Fruit fly (Drosophila melanogaster) whole organism, embryonic: ENCODE data around the gene CG8541.

Source experiments
- B-H1 ChIP-seq: fragments of 200-800 bp; sonication (Bioruptor generic); IDR thresholded peaks from 3 replicates; pipeline ENCODE4 v1.3.6; 2022; ENCODE audit warnings: missing biosample characterization, missing genetic modification characterization
- Blimp-1 ChIP-seq: fragments of 200-800 bp; sonication (Bioruptor generic); optimal IDR thresholded peaks from 3 replicates; lab custom pipeline; 2018; ENCODE audit warnings: missing biosample characterization, missing genetic modification characterization, mild to moderate bottlenecking, moderate library complexity, missing genetic modification reagents
- CG1024 ChIP-seq: fragments of 200-800 bp; sonication (Bioruptor generic); IDR thresholded peaks from 2 replicates; pipeline ENCODE4 v1.3.6; 2022; ENCODE audit warnings: missing biosample characterization, missing genetic modification characterization
- CG12391 ChIP-seq: fragments of 200-800 bp; sonication (Bioruptor generic); optimal IDR thresholded peaks from 3 replicates; lab custom pipeline; 2018; ENCODE audit warnings: missing biosample characterization, mild to moderate bottlenecking, missing genetic modification characterization, moderate library complexity
- CG14441 ChIP-seq: fragments of 200-800 bp; sonication (Bioruptor generic); IDR thresholded peaks from 2 replicates; pipeline ENCODE4 v1.3.6; 2022; ENCODE audit warnings: missing biosample characterization, missing genetic modification characterization
- CG1529 ChIP-seq: fragments of 200-800 bp; sonication (Bioruptor generic); optimal IDR thresholded peaks from 3 replicates; lab custom pipeline; 2018; ENCODE audit warnings: missing biosample characterization, missing genetic modification characterization
- CG16863 ChIP-seq: fragments of 200-800 bp; sonication (Bioruptor generic); optimal IDR thresholded peaks from 3 replicates; lab custom pipeline; 2016; ENCODE audit warnings: missing biosample characterization, missing genetic modification characterization
- CG17829 ChIP-seq: fragments of 200-800 bp; optimal IDR thresholded peaks from 2 replicates; lab custom pipeline; 2019; ENCODE audit warnings: missing biosample characterization, mild to moderate bottlenecking, missing genetic modification characterization, moderate library complexity
- CG18262 ChIP-seq: fragments of 200-800 bp; optimal IDR thresholded peaks from 3 replicates; lab custom pipeline; 2019; ENCODE audit warnings: missing biosample characterization, mild to moderate bottlenecking, missing genetic modification characterization, moderate library complexity
- CG2889 ChIP-seq: fragments of 200-800 bp; sonication (Bioruptor generic); IDR thresholded peaks from 3 replicates; pipeline ENCODE4 v1.3.6; 2022; ENCODE audit warnings: missing biosample characterization, missing genetic modification characterization
- CG30403 ChIP-seq: fragments of 200-800 bp; sonication (Bioruptor generic); optimal IDR thresholded peaks from 3 replicates; lab custom pipeline; 2016; ENCODE audit warnings: missing biosample characterization, missing genetic modification characterization
- CG32767 ChIP-seq: fragments of 200-800 bp; sonication (Bioruptor generic); IDR thresholded peaks from 2 replicates; pipeline ENCODE4 v1.3.6; 2022; ENCODE audit warnings: missing biosample characterization, missing genetic modification characterization
- CG3847 ChIP-seq: fragments of 200-800 bp; sonication (Bioruptor generic); IDR thresholded peaks from 2 replicates; pipeline ENCODE4 v1.3.6; 2022; ENCODE audit warnings: missing biosample characterization, missing genetic modification characterization
- CG4730 ChIP-seq: fragments of 200-800 bp; sonication (Bioruptor generic); IDR thresholded peaks from 2 replicates; pipeline ENCODE4 v1.3.6; 2022; ENCODE audit warnings: missing biosample characterization, missing genetic modification characterization
- CG5953 ChIP-seq: fragments of 200-800 bp; sonication (Bioruptor generic); IDR thresholded peaks from 2 replicates; pipeline ENCODE4 v1.3.6; 2022; ENCODE audit warnings: missing biosample characterization, missing genetic modification characterization
- CG8924 ChIP-seq: fragments of 200-800 bp; optimal IDR thresholded peaks from 3 replicates; lab custom pipeline; 2019; ENCODE audit warnings: missing biosample characterization, mild to moderate bottlenecking, missing genetic modification characterization, moderate library complexity
- Chrac-16 ChIP-seq: fragments of 200-800 bp; sonication (Bioruptor generic); optimal IDR thresholded peaks from 3 replicates; lab custom pipeline; 2016; ENCODE audit warnings: missing biosample characterization, missing genetic modification characterization
- E2f1 ChIP-seq: fragments of 200-800 bp; sonication (Bioruptor generic); IDR thresholded peaks from 2 replicates; pipeline ENCODE4 v1.3.6; 2022; ENCODE audit warnings: missing biosample characterization, missing genetic modification characterization
- E2f2 ChIP-seq: fragments of 200-800 bp; sonication (Bioruptor generic); IDR thresholded peaks from 2 replicates; pipeline ENCODE4 v1.3.6; 2022; ENCODE audit warnings: missing biosample characterization, missing genetic modification characterization
- Hr78 ChIP-seq, 2 experiments: fragments of 200-800 bp in 1 of 2; fragments of >200 bp in 1 of 2; sonication (Bioruptor generic) in 1 of 2; optimal IDR thresholded peaks; 2 replicates each; lab custom pipeline; 2017 to 2019; ENCODE audit warnings: missing biosample characterization in 2 of 2, missing genetic modification characterization in 2 of 2, mild to moderate bottlenecking in 1 of 2, moderate library complexity in 1 of 2
- Rx ChIP-seq: fragments of 200-800 bp; sonication (Bioruptor generic); IDR thresholded peaks from 2 replicates; pipeline ENCODE4 v1.3.6; 2022; ENCODE audit warnings: missing biosample characterization, missing genetic modification characterization
- Sin3A ChIP-seq: fragments of >200 bp; optimal IDR thresholded peaks from 2 replicates; lab custom pipeline; 2018
- Ssrp ChIP-seq: fragments of 200-800 bp; sonication (Bioruptor generic); optimal IDR thresholded peaks from 2 replicates; lab custom pipeline; 2018; ENCODE audit warnings: missing biosample characterization, mild to moderate bottlenecking, missing genetic modification characterization, moderate library complexity
- Stat92E ChIP-seq, 3 experiments: fragments of >200 bp in 2 of 3; fragments of 200-800 bp in 1 of 3; sonication (Bioruptor generic) in 1 of 3; optimal IDR thresholded peaks; 2 replicates each; lab custom pipeline; 2017 to 2019; ENCODE audit warnings: missing biosample characterization in 3 of 3, missing genetic modification characterization in 3 of 3, mild to moderate bottlenecking in 1 of 3, moderate library complexity in 1 of 3
- bcd ChIP-seq: fragments of 200-800 bp; sonication (Bioruptor generic); optimal IDR thresholded peaks from 2 replicates; lab custom pipeline; 2017; ENCODE audit warnings: missing biosample characterization, mild to moderate bottlenecking, missing genetic modification characterization
- bsh ChIP-seq, 2 experiments: fragments of 200-800 bp; sonication (Bioruptor generic); optimal IDR thresholded peaks; 2 replicates each; lab custom pipeline; 2017 to 2018; ENCODE audit warnings: mild to moderate bottlenecking in 2 of 2, missing biosample characterization in 2 of 2, missing genetic modification characterization in 2 of 2, moderate library complexity in 1 of 2
- emc ChIP-seq: fragments of 200-800 bp; sonication (Bioruptor generic); optimal IDR thresholded peaks from 2 replicates; lab custom pipeline; 2016; ENCODE audit warnings: missing biosample characterization, missing genetic modification characterization
- gcm ChIP-seq: fragments of 200-800 bp; sonication (Bioruptor generic); optimal IDR thresholded peaks from 2 replicates; lab custom pipeline; 2019; ENCODE audit warnings: missing biosample characterization, mild to moderate bottlenecking, missing genetic modification characterization, moderate library complexity
- grau ChIP-seq: fragments of 200-800 bp; optimal IDR thresholded peaks from 3 replicates; lab custom pipeline; 2019; ENCODE audit warnings: missing biosample characterization, mild to moderate bottlenecking, missing genetic modification characterization, moderate library complexity
- gsb-n ChIP-seq: fragments of 200-800 bp; sonication (Bioruptor generic); optimal IDR thresholded peaks from 3 replicates; lab custom pipeline; 2018; ENCODE audit warnings: missing biosample characterization, mild to moderate bottlenecking, missing genetic modification characterization
- gt ChIP-seq: fragments of 200-800 bp; sonication (Bioruptor generic); IDR thresholded peaks from 2 replicates; pipeline ENCODE4 v1.3.6; 2022; ENCODE audit warnings: missing biosample characterization, missing genetic modification characterization
- lmd ChIP-seq: fragments of 200-800 bp; sonication (Bioruptor generic); IDR thresholded peaks from 2 replicates; pipeline ENCODE4 v1.3.6; 2022; ENCODE audit warnings: missing biosample characterization, missing genetic modification characterization
- lola ChIP-seq, 3 experiments: fragments of >200 bp in 2 of 3; fragments of 200-800 bp in 1 of 3; sonication (Bioruptor generic) in 1 of 3; optimal IDR thresholded peaks; 2 replicates each; lab custom pipeline; 2017 to 2019; ENCODE audit warnings: missing biosample characterization in 3 of 3, missing genetic modification characterization in 3 of 3, mild to moderate bottlenecking in 1 of 3, moderate library complexity in 1 of 3
- luna ChIP-seq: fragments of 200-800 bp; sonication (Bioruptor generic); optimal IDR thresholded peaks from 2 replicates; lab custom pipeline; 2016; ENCODE audit warnings: missing biosample characterization, missing genetic modification characterization
- pzg ChIP-seq: fragments of 200-800 bp; sonication (Bioruptor generic); optimal IDR thresholded peaks from 3 replicates; lab custom pipeline; 2018; ENCODE audit warnings: missing biosample characterization, mild to moderate bottlenecking, missing genetic modification characterization, moderate library complexity
- row ChIP-seq: fragments of 200-800 bp; sonication (Bioruptor generic); IDR thresholded peaks from 3 replicates; pipeline ENCODE4 v1.3.6; 2022; ENCODE audit warnings: missing biosample characterization, missing genetic modification characterization
- vvl ChIP-seq: fragments of 200-800 bp; sonication (Bioruptor generic); IDR thresholded peaks from 2 replicates; pipeline ENCODE4 v1.3.6; 2022; ENCODE audit warnings: missing biosample characterization, missing genetic modification characterization
- zen ChIP-seq: fragments of 200-800 bp; sonication (Bioruptor generic); optimal IDR thresholded peaks from 3 replicates; lab custom pipeline; 2018; ENCODE audit warnings: missing biosample characterization, mild to moderate bottlenecking, missing genetic modification characterization, moderate library complexity
- zfh1 ChIP-seq: fragments of 200-800 bp; sonication (Bioruptor generic); IDR thresholded peaks from 3 replicates; pipeline ENCODE4 v1.3.6; 2022; ENCODE audit warnings: missing biosample characterization, missing genetic modification characterization

CG8541 gene

DNA sequence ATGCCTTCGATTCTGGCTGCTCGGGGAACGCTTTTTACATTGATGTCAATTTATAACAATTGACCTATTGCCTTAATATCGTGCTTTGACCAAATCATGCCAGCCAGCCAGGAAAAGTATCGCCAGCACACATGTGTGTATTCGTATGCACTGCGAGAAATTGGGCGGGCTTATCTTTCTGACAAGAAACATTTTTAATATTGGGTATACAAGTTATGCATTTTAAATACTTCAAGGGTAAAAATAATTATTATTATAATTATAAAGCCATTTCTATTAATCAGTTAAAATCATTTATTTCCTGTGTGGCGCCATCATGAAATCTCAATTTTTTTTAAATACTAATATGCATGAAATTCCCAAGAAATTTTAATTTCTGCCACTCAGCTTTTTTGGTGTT is 50.5 kb downstream of the CG8541 start (continued):
- TF ChIP-seq grau (tag; lab: Kevin White, UChicago) (peak; percentile 47), CG18262 (peak; percentile 32), B-H1 (peak; percentile 18; the same call in 1 of the 3 replicates), zfh1 (GFP tag; lab: Robert Waterston, UW) (peak; percentile 58; the same call in 1 of the 3 replicates), CG30403 (GFP tag; lab: Kevin White, UChicago) (peak; percentile 22), Sin3A (lab: Kevin White, UChicago) (no peak), bcd (peak; percentile 40), lola (GFP tag; optimal IDR thresholded peaks at IDR 0.05; lab: Kevin White, UChicago) (peak in 1 of 3 experiments; percentile 26), CG1529 (GFP tag; lab: Kevin White, UChicago) (peak; percentile 2), row (peak; percentile 50; the same call in 2 of the 3 replicates), Rx (GFP tag; lab: Robert Waterston, UW) (no peak), CG32767 (0 out of 2 replicates have a peak, but pooled peaks have one; percentile 43), CG5953 (0 out of 2 replicates have a peak, but pooled peaks have one; percentile 19), CG2889 (GFP tag; lab: Robert Waterston, UW) (no peak), Ssrp (tag; lab: Kevin White, UChicago) (peak; percentile 41), gcm (GFP tag; lab: Kevin White, UChicago) (no peak), CG1024 (GFP tag; lab: Robert Waterston, UW) (0 out of 2 replicates have a peak, but pooled peaks have one; percentile 26), CG3847 (no peak), zen (tag; lab: Kevin White, UChicago) (no peak), Blimp-1 (GFP tag; lab: Kevin White, UChicago) (peak; percentile 59), E2f1 (GFP tag; lab: Robert Waterston, UW) (peak; percentile 28; the same call in 1 of the 2 replicates), emc (GFP tag; lab: Kevin White, UChicago) (no peak), vvl (GFP tag; lab: Robert Waterston, UW) (peak; percentile 39; the same call in 1 of the 2 replicates), CG17829 (tag; lab: Kevin White, UChicago) (no peak), luna (GFP tag; lab: Kevin White, UChicago) (no peak), CG16863 (GFP tag; lab: Kevin White, UChicago) (no peak), Hr78 (GFP tag; optimal IDR thresholded peaks at IDR 0.05; lab: Kevin White, UChicago) (peak in 1 of 2 experiments; percentile 6), Chrac-16 (GFP tag; lab: Kevin White, UChicago) (peak; percentile 7), CG12391 (tag; lab: Kevin White, UChicago) (peak; percentile 48), CG14441 (GFP tag; lab: Robert Waterston, UW) (0 out of 2 replicates have a peak, but pooled peaks have one; percentile 19), Stat92E (GFP tag; optimal IDR thresholded peaks at IDR 0.05; lab: Kevin White, UChicago) (no peak), lmd (GFP tag; lab: Robert Waterston, UW) (peak; percentile 37), CG4730 (GFP tag; lab: Robert Waterston, UW) (0 out of 2 replicates have a peak, but pooled peaks have one; percentile 17), gt (GFP tag; lab: Robert Waterston, UW) (no peak), E2f2 (GFP tag; lab: Robert Waterston, UW) (0 out of 2 replicates have a peak, but pooled peaks have one; percentile 8), pzg (GFP tag; lab: Kevin White, UChicago) (no peak), bsh (GFP tag; optimal IDR thresholded peaks at IDR 0.05; lab: Kevin White, UChicago) (peak in 1 of 2 experiments; percentile 69), gsb-n (tag; lab: Kevin White, UChicago) (no peak), CG8924 (tag; lab: Kevin White, UChicago) (peak; percentile 41)
